Worm (Caenorhabditis elegans) whole organism, L4/young adult: Measurements from ENCODE around the gene gcy-25.

Experiments
- W03F9.2 ChIP-seq: fragments of 150-350 bp; optimal IDR thresholded peaks from 2 replicates; lab custom pipeline; 2014; ENCODE audit warnings: missing biosample characterization, missing genetic modification characterization
- dao-5 ChIP-seq: sonication (generic microtip); optimal IDR thresholded peaks from 2 replicates; lab custom pipeline; 2016; ENCODE audit warnings: missing genotype, missing genetic modification characterization, moderate library complexity, missing compliant biosample characterization
- him-1 ChIP-seq: sonication (generic microtip); optimal IDR thresholded peaks from 2 replicates; lab custom pipeline; 2016; ENCODE audit warnings: missing genotype, missing genetic modification reagents, missing genetic modification characterization, missing compliant biosample characterization

The gcy-25 gene

ce11 chrIV:15883922-15884321 is 11.2 kb downstream of the gcy-25 start, which contains the start of gene Y105C5B.3:
Gene Y105C5B.3, plus strand, starts transcription at chrIV:15884222.
- no peak for TF ChIP-seq dao-5 (tag; lab: Kevin White, UChicago)
- no peak for TF ChIP-seq him-1 (tag; lab: Kevin White, UChicago)
- no peak for TF ChIP-seq W03F9.2

- no peak for TF ChIP-seq W03F9.2
- no peak for TF ChIP-seq him-1 (tag; lab: Kevin White, UChicago)
- no peak for TF ChIP-seq dao-5 (tag; lab: Kevin White, UChicago)
These were observed 21.4 kb downstream of the gcy-25 start, which contains the start of gene srv-14 for ce11 chrIV:15894133-15894532. Gene srv-14, minus strand, starts transcription at chrIV:15894233.

ce11 chrIV:15894819-15895218 is 22.1 kb downstream of the gcy-25 start:
- TF ChIP-seq W03F9.2, result no peak
- no peak for TF ChIP-seq dao-5 (tag; lab: Kevin White, UChicago)
- no peak for TF ChIP-seq him-1 (tag; lab: Kevin White, UChicago)

- TF ChIP-seq W03F9.2, result no peak
- TF ChIP-seq dao-5 (tag; lab: Kevin White, UChicago), result no peak
- TF ChIP-seq him-1 (tag; lab: Kevin White, UChicago), result no peak
These were observed 27.4 kb downstream of the gcy-25 start for ce11 chrIV:15900158-15900557.

ce11 chrIV:15901123-15901522 is 28.4 kb downstream of the gcy-25 start, which contains the start of gene Y105C5B.5:
Gene Y105C5B.5, minus strand, starts transcription at chrIV:15901225.
- no peak for TF ChIP-seq dao-5 (tag; lab: Kevin White, UChicago)

- no peak for TF ChIP-seq W03F9.2
- TF ChIP-seq dao-5 (tag; lab: Kevin White, UChicago), result no peak
- no peak for TF ChIP-seq him-1 (tag; lab: Kevin White, UChicago)
These were observed 33.4 kb downstream of the gcy-25 start, which contains the start of gene srv-15 for ce11 chrIV:15906059-15906632. Gene srv-15, plus strand, starts transcription at chrIV:15906582.

- TF ChIP-seq dao-5 (tag; lab: Kevin White, UChicago) (no peak), him-1 (tag; lab: Kevin White, UChicago) (no peak), W03F9.2 (no peak)
These were observed 35.5 kb downstream of the gcy-25 start for ce11 chrIV:15908251-15908650.

ce11 chrIV:15915061-15915460 is 42.3 kb downstream of the gcy-25 start:
- TF ChIP-seq him-1 (tag; lab: Kevin White, UChicago) (no peak), W03F9.2 (no peak), dao-5 (tag; lab: Kevin White, UChicago) (no peak)

- TF ChIP-seq W03F9.2, result no peak
- TF ChIP-seq him-1 (tag; lab: Kevin White, UChicago), result no peak
- TF ChIP-seq dao-5 (tag; lab: Kevin White, UChicago), result no peak
These were observed 50.3 kb downstream of the gcy-25 start for ce11 chrIV:15923000-15923399.

ce11 chrIV:15926746-15927145 is 54.0 kb downstream of the gcy-25 start, which contains the start of gene Y105C5B.8:
Gene Y105C5B.8, minus strand, starts transcription at chrIV:15926846.
- TF ChIP-seq dao-5 (tag; lab: Kevin White, UChicago) (no peak), W03F9.2 (no peak), him-1 (tag; lab: Kevin White, UChicago) (no peak)

- no peak for TF ChIP-seq W03F9.2
- TF ChIP-seq him-1 (tag; lab: Kevin White, UChicago), result no peak
- TF ChIP-seq dao-5 (tag; lab: Kevin White, UChicago), result no peak
These were observed 57.1 kb downstream of the gcy-25 start for ce11 chrIV:15929831-15930230.

ce11 chrIV:15930281-15930680 is 57.5 kb downstream of the gcy-25 start, which contains the start of gene Y105C5B.9:
Gene Y105C5B.9, plus strand, starts transcription at chrIV:15930581.
- TF ChIP-seq dao-5 (tag; lab: Kevin White, UChicago) (no peak), him-1 (tag; lab: Kevin White, UChicago) (no peak), W03F9.2 (no peak)

ce11 chrIV:15930694-15931093 is 58.0 kb downstream of the gcy-25 start:
- no peak for TF ChIP-seq him-1 (tag; lab: Kevin White, UChicago)
- no peak for TF ChIP-seq dao-5 (tag; lab: Kevin White, UChicago)
- no peak for TF ChIP-seq W03F9.2

- TF ChIP-seq him-1 (tag; lab: Kevin White, UChicago) (no peak), W03F9.2 (no peak), dao-5 (tag; lab: Kevin White, UChicago) (no peak)
These were observed 58.4 kb downstream of the gcy-25 start for ce11 chrIV:15931176-15931575.

ce11 chrIV:15931833-15932232 is 59.1 kb downstream of the gcy-25 start:
- TF ChIP-seq dao-5 (tag; lab: Kevin White, UChicago) (no peak), him-1 (tag; lab: Kevin White, UChicago) (no peak), W03F9.2 (peak; percentile 21)
